Worm (Caenorhabditis elegans): ENCODE results near the gene nspe-3.
A peak's percentile ranks its signal among the peaks of the same experiment; 100 is the strongest.

nspe-3 gene

DNA sequence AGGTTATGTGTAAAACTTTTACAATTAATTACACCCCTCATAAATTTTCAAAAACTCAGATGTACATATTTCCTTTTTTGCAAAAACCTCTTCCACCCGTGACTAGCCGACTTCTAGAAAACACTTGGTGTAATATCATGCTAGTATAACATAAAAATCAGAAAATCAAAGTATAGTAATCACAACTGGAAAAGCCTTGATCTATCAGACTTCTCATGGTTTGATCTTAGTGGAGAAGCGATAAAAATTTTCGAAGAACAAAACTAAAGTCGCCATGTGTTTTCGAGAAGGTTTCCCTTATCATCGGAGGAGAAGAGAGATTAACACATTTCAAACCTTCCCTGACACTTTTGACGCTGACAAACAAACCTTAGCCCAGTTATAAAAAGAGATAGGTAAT, 10.9 kb downstream of the nspe-3 start, which contains the start of gene nspe-5:
TSS of gene nspe-5 (plus strand) at position 301 of the 400 bp plus-strand sequence.
- TF ChIP-seq hmbx-1 (tag; optimal IDR thresholded peaks at IDR 0.05) (no peak), scrt-1 (GFP tag; IDR thresholded peaks at IDR 0.05) (no peak), hnd-1 (tag; optimal IDR thresholded peaks at IDR 0.05) (no peak), sea-1 (GFP tag; conservative IDR thresholded peaks at IDR 0.05) (no peak), F13C5.2 (tag; optimal IDR thresholded peaks at IDR 0.05) (no peak), ceh-13 (GFP tag; optimal IDR thresholded peaks at IDR 0.05) (no peak), tbx-11 (GFP tag; IDR thresholded peaks at IDR 0.05) (no peak), pes-1 (GFP tag; IDR thresholded peaks at IDR 0.05) (no peak), ceh-36 (tag; optimal IDR thresholded peaks at IDR 0.05) (no peak), ama-1 (optimal IDR thresholded peaks at IDR 0.05) (no peak), aly-1 (tag; optimal IDR thresholded peaks at IDR 0.05) (no peak), flt-1 (GFP tag; IDR thresholded peaks at IDR 0.05) (no peak), hmg-4 (GFP tag; optimal IDR thresholded peaks at IDR 0.05) (no peak), tbx-37 (GFP tag; conservative IDR thresholded peaks at IDR 0.05) (no peak), B0310.2 (tag; optimal IDR thresholded peaks at IDR 0.05) (no peak), ets-7 (tag; optimal IDR thresholded peaks at IDR 0.05) (no peak), tra-4 (tag; optimal IDR thresholded peaks at IDR 0.05) (no peak)

DNA sequence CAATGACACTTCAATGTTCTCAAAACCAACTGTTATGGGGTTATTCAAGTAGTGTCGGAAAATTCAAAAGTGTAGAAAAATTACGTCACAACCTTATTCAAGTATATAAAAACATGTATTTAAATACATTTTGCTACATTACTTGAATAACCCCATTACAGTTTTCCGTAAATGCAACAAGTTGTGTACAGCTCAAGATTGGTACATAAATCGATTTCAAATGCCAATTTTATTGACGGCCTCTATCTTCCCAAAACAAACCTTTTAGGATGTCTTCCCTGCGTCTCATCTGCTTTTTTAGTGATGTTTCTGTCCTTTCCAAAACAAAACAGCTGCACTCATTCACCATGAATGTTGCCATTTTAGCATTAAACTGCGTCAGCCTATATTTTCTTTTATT, 11.7 kb downstream of the nspe-3 start, which contains the start of gene Y38E10A.28:
TSS of gene Y38E10A.28 (plus strand) at position 301 of the 400 bp plus-strand sequence.
- TF ChIP-seq pes-1 (GFP tag; IDR thresholded peaks at IDR 0.05) = no peak
- TF ChIP-seq ceh-13 (GFP tag; optimal IDR thresholded peaks at IDR 0.05) = no peak
- no peak for TF ChIP-seq ama-1 (optimal IDR thresholded peaks at IDR 0.05)
- TF ChIP-seq hmg-4 (GFP tag; optimal IDR thresholded peaks at IDR 0.05) = no peak

DNA sequence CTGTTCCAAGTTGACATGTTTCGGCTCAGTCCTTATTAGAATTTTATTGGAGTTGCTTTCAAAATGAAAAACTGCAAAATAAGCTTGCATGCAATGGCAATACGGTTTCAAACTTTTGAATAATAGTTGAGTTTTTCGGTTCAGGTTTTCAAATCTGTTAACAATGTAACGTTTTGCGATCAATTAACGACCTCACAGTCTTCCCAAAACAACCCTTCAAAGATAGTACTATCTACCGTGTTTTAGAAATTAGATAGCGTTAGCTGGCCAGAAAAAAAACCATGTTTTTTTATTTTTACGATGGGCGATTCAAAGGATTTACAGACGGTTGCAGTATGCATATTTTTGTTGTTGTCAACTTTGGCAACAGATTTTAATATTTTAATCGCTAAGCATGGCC, 13.2 kb downstream of the nspe-3 start, which contains the start of gene Y38E10A.34:
TSS of gene Y38E10A.34 (plus strand) at position 301 of the 400 bp plus-strand sequence.
- TF ChIP-seq aly-1 (tag; optimal IDR thresholded peaks at IDR 0.05) = no peak

DNA sequence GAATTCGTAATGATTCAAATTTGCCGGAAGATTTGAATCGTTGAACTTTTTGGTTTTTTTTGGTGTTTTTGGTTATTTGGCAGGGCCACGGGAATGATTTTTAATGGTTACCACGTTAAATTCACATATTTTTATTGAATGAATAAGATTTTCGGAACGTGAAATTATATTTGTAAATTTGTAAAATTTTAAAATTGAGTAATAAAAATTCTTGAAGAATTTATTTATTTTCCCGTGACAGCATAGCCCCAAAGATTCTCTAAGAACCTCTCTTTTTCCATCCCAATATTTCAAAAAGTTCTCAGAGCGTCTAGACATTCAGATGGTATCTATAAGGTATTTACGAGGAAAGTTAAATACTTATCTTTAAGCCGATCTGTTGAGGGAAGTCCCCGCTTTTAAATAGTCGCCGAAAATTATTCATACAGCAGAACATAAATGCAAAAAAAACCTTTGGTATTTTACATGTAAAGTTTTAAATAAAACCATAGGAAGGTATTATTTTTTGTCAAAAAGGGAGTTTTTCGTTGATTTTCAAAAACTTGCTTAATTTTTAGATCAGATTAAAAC, 17.1 kb downstream of the nspe-3 start, which contains the start of gene Y38E10A.17:
TSS of gene Y38E10A.17 (minus strand) at position 51 of the 570 bp plus-strand sequence.
- no peak for TF ChIP-seq hmbx-1 (tag; optimal IDR thresholded peaks at IDR 0.05)
- no peak for TF ChIP-seq hnd-1 (tag; optimal IDR thresholded peaks at IDR 0.05)
- no peak for TF ChIP-seq B0310.2 (tag; optimal IDR thresholded peaks at IDR 0.05)
- TF ChIP-seq aly-1 (tag; optimal IDR thresholded peaks at IDR 0.05) = no peak
- TF ChIP-seq ama-1 (optimal IDR thresholded peaks at IDR 0.05) = no peak
- TF ChIP-seq flt-1 (GFP tag; IDR thresholded peaks at IDR 0.05) = no peak
- no peak for TF ChIP-seq pes-1 (GFP tag; IDR thresholded peaks at IDR 0.05)
- no peak for TF ChIP-seq sea-1 (GFP tag; conservative IDR thresholded peaks at IDR 0.05)
- no peak for TF ChIP-seq ceh-36 (tag; optimal IDR thresholded peaks at IDR 0.05)
- TF ChIP-seq tbx-37 (GFP tag; conservative IDR thresholded peaks at IDR 0.05) = no peak
- no peak for TF ChIP-seq tra-4 (tag; optimal IDR thresholded peaks at IDR 0.05)
- no peak for TF ChIP-seq ceh-13 (GFP tag; optimal IDR thresholded peaks at IDR 0.05)
- no peak for TF ChIP-seq F13C5.2 (tag; optimal IDR thresholded peaks at IDR 0.05)
- TF ChIP-seq scrt-1 (GFP tag; IDR thresholded peaks at IDR 0.05) = no peak
- TF ChIP-seq hmg-4 (GFP tag; optimal IDR thresholded peaks at IDR 0.05) = no peak
- TF ChIP-seq tbx-11 (GFP tag; IDR thresholded peaks at IDR 0.05) = no peak
- no peak for TF ChIP-seq ets-7 (tag; optimal IDR thresholded peaks at IDR 0.05)

DNA sequence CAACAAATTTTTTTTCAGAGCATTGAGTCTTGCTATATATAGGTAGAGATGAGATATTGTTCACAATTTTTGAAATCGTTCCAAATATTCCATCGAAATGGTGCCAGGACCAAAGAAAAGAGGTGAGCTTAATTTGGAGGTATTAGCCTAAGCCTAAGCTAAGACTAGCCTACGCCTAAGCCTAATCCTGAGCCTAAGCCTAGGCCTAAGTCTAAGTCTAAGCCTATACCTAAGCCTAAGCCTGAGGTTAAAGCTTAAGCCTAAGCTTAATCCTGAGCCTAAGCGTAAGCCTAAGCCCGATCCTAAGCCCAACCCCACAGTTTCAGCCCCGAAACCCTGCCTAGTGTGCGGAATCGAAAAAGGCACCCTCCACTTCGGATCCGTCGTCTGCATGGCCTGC, 18.9 kb downstream of the nspe-3 start, which contains the start of gene nhr-234:
TSS of gene nhr-234 (plus strand) at position 77 of the 400 bp plus-strand sequence.
- TF ChIP-seq ceh-36 (tag; optimal IDR thresholded peaks at IDR 0.05) (peak; percentile 82), aly-1 (tag; optimal IDR thresholded peaks at IDR 0.05) (no peak)

DNA sequence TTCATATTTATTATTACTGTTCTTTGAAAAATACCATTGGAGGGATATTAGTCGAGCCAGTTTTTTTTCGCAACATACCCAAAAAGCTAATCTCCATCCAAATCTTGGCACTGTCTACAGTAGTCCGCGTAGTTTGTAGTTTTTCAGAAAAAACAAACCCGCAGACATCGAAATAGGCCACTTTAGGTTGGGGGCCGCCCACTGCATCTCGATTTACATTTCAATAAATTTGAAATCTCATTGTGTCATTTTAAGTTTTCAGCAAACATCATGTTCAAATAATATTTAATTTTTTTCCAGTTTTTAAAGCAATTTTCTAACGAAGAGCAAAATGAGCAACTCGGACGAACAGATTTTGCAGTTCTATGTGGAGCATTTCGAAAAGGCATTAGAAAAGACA, 22.7 kb downstream of the nspe-3 start, which contains the start of gene nhr-235:
TSS of gene nhr-235 (plus strand) at position 301 of the 400 bp plus-strand sequence.
- no peak for TF ChIP-seq F13C5.2 (tag; optimal IDR thresholded peaks at IDR 0.05)
- TF ChIP-seq hmg-4 (GFP tag; optimal IDR thresholded peaks at IDR 0.05) = no peak
- no peak for TF ChIP-seq tbx-37 (GFP tag; conservative IDR thresholded peaks at IDR 0.05)

DNA sequence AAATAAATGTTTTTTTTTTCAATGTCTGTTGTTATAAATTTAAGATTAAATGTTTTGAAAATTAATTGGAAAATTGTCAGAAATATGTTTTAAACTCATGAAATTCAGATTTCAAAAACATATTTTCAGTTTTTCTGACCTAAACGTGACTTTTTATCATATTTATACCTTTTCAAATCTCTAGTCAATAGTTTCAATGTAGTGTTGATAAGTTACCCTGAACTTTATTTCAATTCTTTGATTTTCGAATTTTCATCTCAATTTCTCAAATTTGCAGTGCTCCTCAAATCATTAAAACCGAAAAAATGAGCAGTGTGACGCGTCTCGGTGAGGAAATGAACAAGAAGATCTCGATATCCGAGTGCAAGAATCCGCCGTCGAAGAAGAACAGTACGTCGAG, 36.8 kb downstream of the nspe-3 start, which contains the start of gene rgs-4:
TSS of gene rgs-4 (plus strand) at position 301 of the 400 bp plus-strand sequence.
- TF ChIP-seq ama-1 (optimal IDR thresholded peaks at IDR 0.05) (no peak), tbx-11 (GFP tag; IDR thresholded peaks at IDR 0.05) (no peak), tra-4 (tag; optimal IDR thresholded peaks at IDR 0.05) (no peak), ets-7 (tag; optimal IDR thresholded peaks at IDR 0.05) (no peak), sea-1 (GFP tag; conservative IDR thresholded peaks at IDR 0.05) (no peak)

DNA sequence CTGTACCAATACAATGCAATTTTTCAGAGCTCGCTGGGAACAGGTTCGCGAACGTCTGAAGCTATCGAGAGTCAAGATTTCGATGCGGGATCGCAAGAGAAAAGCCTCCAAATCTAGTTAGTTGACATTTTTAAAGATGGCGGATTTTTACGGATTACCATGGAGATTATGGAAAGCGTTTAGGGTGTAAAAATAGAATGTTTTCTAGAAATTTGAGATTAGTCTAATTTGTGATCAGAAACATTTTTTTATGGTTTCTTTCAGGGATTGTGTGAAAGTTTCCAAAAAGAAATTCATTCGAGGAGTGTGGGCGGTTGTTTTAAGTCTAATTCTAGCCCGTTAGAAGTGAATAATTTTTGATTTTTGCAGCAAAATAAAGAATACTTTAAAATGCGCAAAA, 38.1 kb downstream of the nspe-3 start:
- no peak for TF ChIP-seq tbx-37 (GFP tag; conservative IDR thresholded peaks at IDR 0.05)
- TF ChIP-seq tra-4 (tag; optimal IDR thresholded peaks at IDR 0.05) = no peak
- TF ChIP-seq aly-1 (tag; optimal IDR thresholded peaks at IDR 0.05) = no peak
- TF ChIP-seq ceh-36 (tag; optimal IDR thresholded peaks at IDR 0.05) = no peak
- TF ChIP-seq flt-1 (GFP tag; IDR thresholded peaks at IDR 0.05) = no peak
- TF ChIP-seq tbx-11 (GFP tag; IDR thresholded peaks at IDR 0.05) = no peak
- TF ChIP-seq scrt-1 (GFP tag; IDR thresholded peaks at IDR 0.05) = no peak
- no peak for TF ChIP-seq F13C5.2 (tag; optimal IDR thresholded peaks at IDR 0.05)
- TF ChIP-seq hmg-4 (GFP tag; optimal IDR thresholded peaks at IDR 0.05) = no peak

DNA sequence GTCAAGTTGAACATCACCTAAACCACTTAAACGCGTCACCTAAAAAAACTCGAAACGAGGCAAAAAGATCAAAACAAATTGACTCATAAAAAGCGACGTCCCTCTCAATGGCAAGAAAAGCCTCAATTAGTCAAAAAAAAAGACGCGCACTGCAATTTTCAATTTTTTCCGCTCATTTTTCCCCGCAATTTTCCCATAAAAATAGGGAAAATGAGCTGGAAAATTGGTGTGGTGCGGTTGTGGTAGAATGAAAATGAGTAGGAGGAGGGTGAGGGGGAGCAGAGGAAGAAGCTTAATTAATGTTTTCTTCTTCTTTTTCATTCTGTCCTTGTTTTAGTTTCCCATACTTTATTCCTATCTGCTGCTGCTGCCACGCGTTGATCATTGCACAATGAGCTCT, 39.9 kb downstream of the nspe-3 start:
- no peak for TF ChIP-seq tra-4 (tag; optimal IDR thresholded peaks at IDR 0.05)
- no peak for TF ChIP-seq ceh-36 (tag; optimal IDR thresholded peaks at IDR 0.05)
- TF ChIP-seq tbx-11 (GFP tag; IDR thresholded peaks at IDR 0.05) = no peak
- no peak for TF ChIP-seq sea-1 (GFP tag; conservative IDR thresholded peaks at IDR 0.05)
- no peak for TF ChIP-seq ceh-13 (GFP tag; optimal IDR thresholded peaks at IDR 0.05)
- TF ChIP-seq ets-7 (tag; optimal IDR thresholded peaks at IDR 0.05) = no peak
- TF ChIP-seq hmbx-1 (tag; optimal IDR thresholded peaks at IDR 0.05) = no peak
- no peak for TF ChIP-seq pes-1 (GFP tag; IDR thresholded peaks at IDR 0.05)
- no peak for TF ChIP-seq aly-1 (tag; optimal IDR thresholded peaks at IDR 0.05)
- TF ChIP-seq tbx-37 (GFP tag; conservative IDR thresholded peaks at IDR 0.05) = no peak
- TF ChIP-seq B0310.2 (tag; optimal IDR thresholded peaks at IDR 0.05) = no peak
- no peak for TF ChIP-seq ama-1 (optimal IDR thresholded peaks at IDR 0.05)
- no peak for TF ChIP-seq hmg-4 (GFP tag; optimal IDR thresholded peaks at IDR 0.05)
- no peak for TF ChIP-seq F13C5.2 (tag; optimal IDR thresholded peaks at IDR 0.05)
- no peak for TF ChIP-seq hnd-1 (tag; optimal IDR thresholded peaks at IDR 0.05)
- TF ChIP-seq flt-1 (GFP tag; IDR thresholded peaks at IDR 0.05) = no peak
- no peak for TF ChIP-seq scrt-1 (GFP tag; IDR thresholded peaks at IDR 0.05)
